Worm (Caenorhabditis elegans) whole organism, L3 larva: ENCODE data around the gene W10D9.1.

Source experiments
- R02D3.7 ChIP-seq: fragments of 150-350 bp; optimal IDR thresholded peaks from 2 replicates; lab custom pipeline; 2014; ENCODE audit warnings: missing biosample characterization, missing genetic modification characterization
- ZK546.5 ChIP-seq: sonication (generic microtip); optimal IDR thresholded peaks from 2 replicates; lab custom pipeline; 2017; ENCODE audit warnings: missing biosample characterization, missing genetic modification characterization
- aly-2 ChIP-seq: fragments of 150-350 bp; optimal IDR thresholded peaks from 2 replicates; lab custom pipeline; 2014; ENCODE audit warnings: missing biosample characterization, missing genetic modification characterization
- ama-1 ChIP-seq: fragments of 150-350 bp; optimal IDR thresholded peaks from 2 replicates; lab custom pipeline; 2018
- ceh-16 ChIP-seq: sonication (generic microtip); optimal IDR thresholded peaks from 2 replicates; lab custom pipeline; 2017; ENCODE audit warnings: missing biosample characterization, missing genetic modification characterization
- ceh-28 ChIP-seq: fragments of 150-350 bp; optimal IDR thresholded peaks from 2 replicates; lab custom pipeline; 2014; ENCODE audit warnings: missing biosample characterization, missing genetic modification reagents, missing genetic modification characterization
- ceh-9 ChIP-seq: sonication (generic microtip); optimal IDR thresholded peaks from 2 replicates; lab custom pipeline; 2018; ENCODE audit warnings: missing biosample characterization, missing genetic modification characterization
- daf-12 ChIP-seq: fragments of 150-350 bp; optimal IDR thresholded peaks from 2 replicates; lab custom pipeline; 2014; ENCODE audit warnings: missing biosample characterization, missing genetic modification reagents, missing genetic modification characterization
- egl-5 ChIP-seq: fragments of 150-350 bp; optimal IDR thresholded peaks from 2 replicates; lab custom pipeline; 2017; ENCODE audit warnings: missing biosample characterization, missing genetic modification reagents, missing genetic modification characterization, inconsistent platforms
- elt-1 ChIP-seq: fragments of 150-350 bp; optimal IDR thresholded peaks from 2 replicates; lab custom pipeline; 2014; ENCODE audit warnings: missing biosample characterization, missing genetic modification characterization
- elt-2 ChIP-seq: sonication (generic microtip); optimal IDR thresholded peaks from 2 replicates; lab custom pipeline; 2016; ENCODE audit warnings: missing genetic modification reagents, mild to moderate bottlenecking, missing genetic modification characterization, missing compliant biosample characterization
- elt-3 ChIP-seq, 3 experiments: fragments of 150-350 bp in 1 of 3; sonication (generic microtip) in 2 of 3; optimal IDR thresholded peaks; 2 replicates in 2 of 3; 4 replicates in 1 of 3; lab custom pipeline; 2014 to 2017; ENCODE audit warnings: missing biosample characterization in 3 of 3, missing genetic modification characterization in 3 of 3
- fkh-2 ChIP-seq: fragments of 150-350 bp; optimal IDR thresholded peaks from 2 replicates; lab custom pipeline; 2014; ENCODE audit warnings: missing biosample characterization, missing genetic modification reagents, missing genetic modification characterization
- fos-1 ChIP-seq: fragments of 150-350 bp; optimal IDR thresholded peaks from 2 replicates; lab custom pipeline; 2014; ENCODE audit warnings: missing biosample characterization, missing genetic modification characterization
- hmg-11 ChIP-seq: sonication (generic microtip); optimal IDR thresholded peaks from 2 replicates; lab custom pipeline; 2016; ENCODE audit warnings: missing genetic modification characterization, missing compliant biosample characterization
- jun-1 ChIP-seq: fragments of 150-350 bp; optimal IDR thresholded peaks from 2 replicates; lab custom pipeline; 2014; ENCODE audit warnings: missing biosample characterization, missing genetic modification reagents, missing genetic modification characterization
- lin-15B ChIP-seq: fragments of 150-350 bp; optimal IDR thresholded peaks from 2 replicates; lab custom pipeline; 2014; ENCODE audit warnings: missing biosample characterization, missing genetic modification characterization
- lin-39 ChIP-seq: fragments of 150-350 bp; optimal IDR thresholded peaks from 2 replicates; lab custom pipeline; 2018; ENCODE audit warnings: missing biosample characterization, missing genetic modification reagents, missing genetic modification characterization
- lsy-12 ChIP-seq: sonication (generic microtip); optimal IDR thresholded peaks from 2 replicates; lab custom pipeline; 2016; ENCODE audit warnings: mild to moderate bottlenecking, missing genetic modification characterization, missing compliant biosample characterization
- mdl-1 ChIP-seq: fragments of 150-350 bp; optimal IDR thresholded peaks from 2 replicates; lab custom pipeline; 2014; ENCODE audit warnings: missing biosample characterization, missing genetic modification characterization
- nfya-1 ChIP-seq: sonication (generic microtip); optimal IDR thresholded peaks from 2 replicates; lab custom pipeline; 2017; ENCODE audit warnings: missing genetic modification characterization, mild to moderate bottlenecking, missing compliant biosample characterization, antibody characterized with exemption, moderate library complexity; ENCODE audit not compliant: insufficient read depth
- nhr-11 ChIP-seq: fragments of 150-350 bp; optimal IDR thresholded peaks from 2 replicates; lab custom pipeline; 2014; ENCODE audit warnings: missing biosample characterization, missing genetic modification characterization
- nhr-12 ChIP-seq: fragments of 150-350 bp; optimal IDR thresholded peaks from 2 replicates; lab custom pipeline; 2014; ENCODE audit warnings: missing biosample characterization, missing genetic modification characterization
- nhr-23 ChIP-seq: fragments of 150-350 bp; optimal IDR thresholded peaks from 2 replicates; lab custom pipeline; 2014; ENCODE audit warnings: missing biosample characterization, missing genetic modification reagents, missing genetic modification characterization
- nhr-25 ChIP-seq: sonication (generic microtip); optimal IDR thresholded peaks from 2 replicates; lab custom pipeline; 2017; ENCODE audit warnings: missing biosample characterization, missing genetic modification characterization
- nhr-28 ChIP-seq: fragments of 150-350 bp; optimal IDR thresholded peaks from 2 replicates; lab custom pipeline; 2014; ENCODE audit warnings: missing biosample characterization, missing genetic modification characterization
- nhr-43 ChIP-seq: sonication (generic microtip); optimal IDR thresholded peaks from 2 replicates; lab custom pipeline; 2016; ENCODE audit warnings: mild to moderate bottlenecking, missing genetic modification characterization, missing compliant biosample characterization; ENCODE audit not compliant: poor library complexity, severe bottlenecking
- nhr-67 ChIP-seq: fragments of 150-350 bp; optimal IDR thresholded peaks from 2 replicates; lab custom pipeline; 2014; ENCODE audit warnings: missing biosample characterization, missing genetic modification characterization
- nhr-76 ChIP-seq: fragments of 150-350 bp; sonication (generic microtip); optimal IDR thresholded peaks from 5 replicates; lab custom pipeline; 2014; ENCODE audit warnings: missing biosample characterization, missing genetic modification characterization
- nhr-77 ChIP-seq: fragments of 150-350 bp; optimal IDR thresholded peaks from 2 replicates; lab custom pipeline; 2014; ENCODE audit warnings: missing biosample characterization, missing genetic modification characterization
- pha-4 ChIP-seq: fragments of 150-350 bp; optimal IDR thresholded peaks from 2 replicates; lab custom pipeline; 2014; ENCODE audit warnings: missing biosample characterization, missing genetic modification reagents, missing genetic modification characterization
- pqm-1 ChIP-seq: fragments of 150-350 bp; optimal IDR thresholded peaks from 2 replicates; lab custom pipeline; 2017; ENCODE audit warnings: missing biosample characterization, missing genetic modification characterization, inconsistent platforms
- skn-1 ChIP-seq: fragments of 150-350 bp; optimal IDR thresholded peaks from 2 replicates; lab custom pipeline; 2014; ENCODE audit warnings: missing biosample characterization, missing genetic modification characterization
- snpc-4 ChIP-seq: fragments of 150-350 bp; optimal IDR thresholded peaks from 2 replicates; lab custom pipeline; 2014; ENCODE audit warnings: missing biosample characterization, missing genetic modification characterization
- tbx-2 ChIP-seq: sonication (generic microtip); optimal IDR thresholded peaks from 2 replicates; lab custom pipeline; 2016; ENCODE audit warnings: mild to moderate bottlenecking, missing genetic modification characterization, missing compliant biosample characterization
- unc-39 ChIP-seq: sonication (generic microtip); optimal IDR thresholded peaks from 4 replicates; lab custom pipeline; 2017; ENCODE audit warnings: missing biosample characterization, missing genetic modification characterization
- ztf-11 ChIP-seq: fragments of 150-350 bp; optimal IDR thresholded peaks from 2 replicates; lab custom pipeline; 2014; ENCODE audit warnings: missing biosample characterization, missing genetic modification characterization
- ztf-4 ChIP-seq: fragments of 150-350 bp; optimal IDR thresholded peaks from 2 replicates; lab custom pipeline; 2014; ENCODE audit warnings: missing biosample characterization, missing genetic modification characterization

Gene W10D9.1

ce11 chrII:473203-473602, 18.5 kb downstream of the W10D9.1 start, which contains the start of gene W07E6.5:
TSS of gene W07E6.5 (plus strand) at chrII:473503.
- TF ChIP-seq elt-2 (tag; lab: Kevin White, UChicago) (no peak), lsy-12 (tag; lab: Kevin White, UChicago) (no peak), pqm-1 (tag; lab: Kevin White, UChicago) (no peak), ceh-28 (tag; lab: Kevin White, UChicago) (no peak), snpc-4 (tag; lab: Kevin White, UChicago) (no peak), nhr-77 (tag; lab: Kevin White, UChicago) (no peak)

DNA sequence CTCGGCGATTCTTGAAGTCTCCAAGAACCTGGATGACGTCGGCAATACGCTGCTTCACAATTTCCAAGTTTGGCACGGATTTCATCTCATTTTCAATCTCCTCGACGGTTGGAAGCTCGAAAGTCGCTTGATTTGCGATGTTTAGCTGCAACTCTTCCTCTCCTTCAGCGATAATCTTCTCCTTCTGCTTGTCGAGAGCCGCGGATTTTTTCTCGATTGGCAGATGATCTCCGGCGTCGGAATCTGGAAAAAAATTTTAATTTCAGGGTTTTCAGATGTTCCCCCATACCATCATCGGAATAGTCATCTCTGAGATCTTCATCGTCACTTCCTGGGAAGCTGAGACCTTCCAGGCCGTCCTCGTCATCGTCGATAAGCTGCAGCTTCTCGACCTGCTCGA, 20.6 kb downstream of the W10D9.1 start:
- TF ChIP-seq pqm-1 (tag; lab: Kevin White, UChicago) (no peak), ceh-28 (tag; lab: Kevin White, UChicago) (no peak), pha-4 (tag; lab: Kevin White, UChicago) (no peak), nhr-76 (tag; lab: Kevin White, UChicago) (no peak), lsy-12 (tag; lab: Kevin White, UChicago) (no peak), elt-2 (tag; lab: Kevin White, UChicago) (no peak), hmg-11 (tag; lab: Kevin White, UChicago) (no peak), lin-15B (no peak), ceh-9 (tag; lab: Kevin White, UChicago) (no peak), fos-1 (tag; lab: Kevin White, UChicago) (no peak), nhr-12 (tag; lab: Kevin White, UChicago) (no peak), jun-1 (tag; lab: Kevin White, UChicago) (no peak), ZK546.5 (no peak), ama-1 (no peak), nhr-25 (tag; lab: Kevin White, UChicago) (no peak)

- TF ChIP-seq fos-1 (tag; lab: Kevin White, UChicago): no peak
- no peak for TF ChIP-seq nhr-76 (tag; lab: Kevin White, UChicago)
- TF ChIP-seq nhr-23 (tag; lab: Kevin White, UChicago): peak; percentile 24
- TF ChIP-seq skn-1 (tag; lab: Kevin White, UChicago): peak; percentile 19
- peak; percentile 88 for TF ChIP-seq lin-15B
- TF ChIP-seq tbx-2: no peak
- TF ChIP-seq mdl-1 (tag; lab: Kevin White, UChicago): no peak
- TF ChIP-seq hmg-11 (tag; lab: Kevin White, UChicago): peak; percentile 21
- peak; percentile 31 for TF ChIP-seq nhr-25 (tag; lab: Kevin White, UChicago)
- TF ChIP-seq ztf-4 (tag; lab: Kevin White, UChicago): no peak
- TF ChIP-seq nfya-1 (tag; lab: Kevin White, UChicago): peak; percentile 64
- peak; percentile 43 for TF ChIP-seq pha-4 (tag; lab: Kevin White, UChicago)
- TF ChIP-seq lin-39 (tag; lab: Kevin White, UChicago): peak; percentile 31
- TF ChIP-seq daf-12: no peak
- TF ChIP-seq ceh-28 (tag; lab: Kevin White, UChicago): peak; percentile 33
- TF ChIP-seq egl-5: peak; percentile 28
- peak; percentile 12 for TF ChIP-seq elt-2 (tag; lab: Kevin White, UChicago)
Measured at ce11 chrII:475890-476420, 21.2 kb downstream of the W10D9.1 start, which contains the start of gene nsun-1. TSS of gene nsun-1 (minus strand) at chrII:475940.

DNA sequence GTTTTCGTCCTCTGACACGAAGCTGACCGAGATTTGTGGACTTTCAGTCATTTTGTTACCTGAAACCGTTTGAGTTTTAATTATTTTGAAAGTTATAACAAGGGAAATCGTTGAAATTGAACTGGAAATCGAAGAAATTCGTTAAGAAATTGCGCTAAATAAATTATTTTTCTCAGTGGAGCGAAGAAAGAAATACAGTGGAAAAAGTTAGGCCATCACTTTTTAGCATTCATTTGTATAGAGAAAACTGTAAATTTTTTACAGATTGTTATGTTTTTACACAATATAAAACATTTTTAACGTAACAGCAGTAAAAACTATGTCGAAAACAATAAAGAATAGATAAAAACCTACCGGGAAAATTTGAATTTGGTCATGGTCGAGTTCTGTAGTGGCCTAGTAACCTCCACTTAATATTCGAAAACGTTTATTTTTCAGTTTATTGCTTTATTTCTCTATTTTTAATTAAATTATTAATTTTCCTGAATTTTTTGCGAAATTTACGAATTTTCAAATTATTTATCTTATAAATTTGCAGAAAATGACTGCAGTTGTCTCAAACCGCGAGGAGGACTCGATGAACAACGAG, 29.7 kb downstream of the W10D9.1 start, which contains the start of the genes gldi-1 and prp-21:
TSS of gene gldi-1 (minus strand) at position 51 of the 589 bp plus-strand sequence.
TSS of gene prp-21 (plus strand) at position 539 of the 589 bp plus-strand sequence.
- TF ChIP-seq ama-1: no peak
- no peak for TF ChIP-seq nhr-11 (tag; lab: Kevin White, UChicago)
- no peak for TF ChIP-seq ztf-4 (tag; lab: Kevin White, UChicago)
- no peak for TF ChIP-seq fkh-2
- no peak for TF ChIP-seq elt-2 (tag; lab: Kevin White, UChicago)
- peak; percentile 80 for TF ChIP-seq lin-15B
- TF ChIP-seq snpc-4 (tag; lab: Kevin White, UChicago): peak; percentile 13
- TF ChIP-seq elt-1 (tag; lab: Kevin White, UChicago): no peak
- no peak for TF ChIP-seq nhr-12 (tag; lab: Kevin White, UChicago)
- no peak for TF ChIP-seq aly-2
- no peak for TF ChIP-seq nhr-67 (tag; lab: Kevin White, UChicago)
- no peak for TF ChIP-seq nhr-43 (tag; lab: Kevin White, UChicago)
- TF ChIP-seq nhr-28: no peak
- TF ChIP-seq elt-3 (tag; optimal IDR thresholded peaks at IDR 0.05; lab: Kevin White, UChicago): no peak
- peak; percentile 56 for TF ChIP-seq pha-4 (tag; lab: Kevin White, UChicago)
- no peak for TF ChIP-seq nfya-1 (tag; lab: Kevin White, UChicago)
- no peak for TF ChIP-seq nhr-25 (tag; lab: Kevin White, UChicago)
- TF ChIP-seq daf-12: no peak
- TF ChIP-seq unc-39 (tag; lab: Kevin White, UChicago): no peak
- TF ChIP-seq fos-1 (tag; lab: Kevin White, UChicago): no peak
- TF ChIP-seq lin-39 (tag; lab: Kevin White, UChicago): no peak
- TF ChIP-seq ceh-9 (tag; lab: Kevin White, UChicago): no peak
- TF ChIP-seq ztf-11 (tag; lab: Kevin White, UChicago): no peak
- TF ChIP-seq pqm-1 (tag; lab: Kevin White, UChicago): no peak
- TF ChIP-seq R02D3.7 (tag; lab: Kevin White, UChicago): no peak
- TF ChIP-seq ceh-16 (tag; lab: Kevin White, UChicago): no peak
- TF ChIP-seq, all 47 proteins: peak for 3
